Worm (Caenorhabditis elegans) whole organism, L1 larva: ENCODE results near the gene cyp-33C2.
A peak's percentile ranks its signal among the peaks of the same experiment; 100 is the strongest.

Experiments
- C04F5.9 ChIP-seq: sonication (generic microtip); optimal IDR thresholded peaks from 2 replicates; lab custom pipeline; 2016; ENCODE audit warnings: missing genetic modification characterization, missing compliant biosample characterization
- C34B4.2 ChIP-seq: sonication (generic microtip); optimal IDR thresholded peaks from 2 replicates; lab custom pipeline; 2017; ENCODE audit warnings: mild to moderate bottlenecking, missing genetic modification characterization, missing compliant biosample characterization
- F16B12.6 ChIP-seq: fragments of 150-350 bp; optimal IDR thresholded peaks from 2 replicates; lab custom pipeline; 2014; ENCODE audit warnings: missing biosample characterization, missing genetic modification characterization
- aha-1 ChIP-seq: fragments of 150-350 bp; optimal IDR thresholded peaks from 2 replicates; lab custom pipeline; 2014; ENCODE audit warnings: missing biosample characterization, missing genetic modification characterization
- alr-1 ChIP-seq: fragments of 200-800 bp; sonication (Bioruptor generic); optimal IDR thresholded peaks from 2 replicates; lab custom pipeline; 2018; ENCODE audit warnings: borderline replicate concordance, mild to moderate bottlenecking, missing genetic modification characterization, missing compliant biosample characterization
- ama-1 ChIP-seq: fragments of 150-350 bp; optimal IDR thresholded peaks from 2 replicates; lab custom pipeline; 2014
- ceh-82 ChIP-seq, 3 experiments: fragments of 150-350 bp in 1 of 3; sonication (generic microtip) in 2 of 3; optimal IDR thresholded peaks; 2 replicates each; lab custom pipeline; 2014 to 2017; ENCODE audit warnings: missing biosample characterization in 3 of 3, missing genetic modification characterization in 3 of 3
- ceh-88 ChIP-seq: fragments of 200-800 bp; sonication (Bioruptor generic); IDR thresholded peaks from 2 replicates; pipeline ENCODE4 v1.3.6; 2022; ENCODE audit warnings: missing genetic modification characterization, missing compliant biosample characterization
- ceh-90 ChIP-seq: sonication (generic microtip); optimal IDR thresholded peaks from 2 replicates; lab custom pipeline; 2016; ENCODE audit warnings: missing genetic modification characterization, missing compliant biosample characterization
- dpl-1 ChIP-seq, 3 experiments: fragments of 150-350 bp in 2 of 3; sonication (generic microtip) in 1 of 3; optimal IDR thresholded peaks; 2 replicates each; lab custom pipeline; 2014 to 2017; ENCODE audit warnings: missing biosample characterization in 3 of 3, missing genetic modification characterization in 3 of 3, missing genetic modification reagents in 3 of 3
- dsc-1 ChIP-seq: sonication (generic microtip); optimal IDR thresholded peaks from 2 replicates; lab custom pipeline; 2016; ENCODE audit warnings: mild to moderate bottlenecking, missing genetic modification characterization, missing compliant biosample characterization
- efl-1 ChIP-seq, 4 experiments: fragments of 150-350 bp; optimal IDR thresholded peaks in 3 of 4; peaks in 1 of 4; 1 replicate in 1 of 4; 2 replicates in 3 of 4; lab custom pipeline; 2014; ENCODE audit warnings: missing biosample characterization in 2 of 4, missing genetic modification characterization in 2 of 4, missing genetic modification reagents in 2 of 4
- egl-13 ChIP-seq: sonication (generic microtip); optimal IDR thresholded peaks from 2 replicates; lab custom pipeline; 2016; ENCODE audit warnings: missing genotype, missing genetic modification reagents, missing genetic modification characterization, missing compliant biosample characterization
- elt-2 ChIP-seq: sonication (generic microtip); optimal IDR thresholded peaks from 2 replicates; lab custom pipeline; 2016; ENCODE audit warnings: missing genetic modification characterization, mild to moderate bottlenecking, inconsistent platforms, missing compliant biosample characterization, missing genetic modification reagents
- fkh-10 ChIP-seq: sonication (generic microtip); optimal IDR thresholded peaks from 2 replicates; lab custom pipeline; 2017; ENCODE audit warnings: missing biosample characterization, missing genetic modification reagents, missing genetic modification characterization
- fkh-4 ChIP-seq: sonication (generic microtip); optimal IDR thresholded peaks from 2 replicates; lab custom pipeline; 2016; ENCODE audit warnings: missing compliant biosample characterization, missing genetic modification characterization, borderline replicate concordance
- fos-1 ChIP-seq: fragments of 150-350 bp; optimal IDR thresholded peaks from 2 replicates; lab custom pipeline; 2014; ENCODE audit warnings: missing biosample characterization, missing genetic modification characterization
- hlh-4 ChIP-seq: sonication (generic microtip); optimal IDR thresholded peaks from 2 replicates; lab custom pipeline; 2016; ENCODE audit warnings: mild to moderate bottlenecking, missing genetic modification characterization, missing compliant biosample characterization
- isw-1 ChIP-seq: fragments of 200-800 bp; sonication (Bioruptor generic); IDR thresholded peaks from 2 replicates; pipeline ENCODE4 v1.3.6; 2022; ENCODE audit warnings: missing genetic modification characterization, missing compliant biosample characterization
- jun-1 ChIP-seq: fragments of 150-350 bp; optimal IDR thresholded peaks from 2 replicates; lab custom pipeline; 2014; ENCODE audit warnings: missing biosample characterization, missing genetic modification reagents, missing genetic modification characterization
- lin-13 ChIP-seq: fragments of 150-350 bp; optimal IDR thresholded peaks from 2 replicates; lab custom pipeline; 2014; ENCODE audit warnings: missing biosample characterization, missing genetic modification reagents, missing genetic modification characterization
- lin-35 ChIP-seq, 2 experiments: fragments of 150-350 bp; optimal IDR thresholded peaks; 2 replicates each; lab custom pipeline; 2014; ENCODE audit warnings: missing biosample characterization in 2 of 2, missing genetic modification characterization in 2 of 2, missing genetic modification reagents in 2 of 2
- lin-39 ChIP-seq: fragments of 150-350 bp; optimal IDR thresholded peaks from 2 replicates; lab custom pipeline; 2014; ENCODE audit warnings: missing biosample characterization, missing genetic modification reagents, missing genetic modification characterization
- lir-3 ChIP-seq: sonication (generic microtip); optimal IDR thresholded peaks from 2 replicates; lab custom pipeline; 2016; ENCODE audit warnings: mild to moderate bottlenecking, missing genetic modification characterization, moderate library complexity, missing compliant biosample characterization; ENCODE audit not compliant: poor library complexity
- lsy-2 ChIP-seq, 2 experiments: fragments of 150-350 bp; optimal IDR thresholded peaks; 2 replicates each; lab custom pipeline; 2014; ENCODE audit warnings: missing biosample characterization in 2 of 2, missing genetic modification characterization in 2 of 2
- mab-9 ChIP-seq: fragments of 200-800 bp; sonication (Bioruptor generic); IDR thresholded peaks from 2 replicates; pipeline ENCODE4 v1.3.6; 2022; ENCODE audit warnings: missing genetic modification reagents, missing genetic modification characterization, missing compliant biosample characterization
- mdl-1 ChIP-seq, 2 experiments: fragments of 150-350 bp; optimal IDR thresholded peaks; 2 replicates each; lab custom pipeline; 2014 to 2017; ENCODE audit warnings: missing biosample characterization in 2 of 2, missing genetic modification characterization in 2 of 2, inconsistent platforms in 1 of 2
- mef-2 ChIP-seq: fragments of 150-350 bp; optimal IDR thresholded peaks from 2 replicates; lab custom pipeline; 2014; ENCODE audit warnings: missing biosample characterization, missing genetic modification characterization
- mep-1 ChIP-seq: fragments of 150-350 bp; optimal IDR thresholded peaks from 2 replicates; lab custom pipeline; 2014; ENCODE audit warnings: missing biosample characterization, missing genetic modification characterization
- nhr-11 ChIP-seq: fragments of 150-350 bp; optimal IDR thresholded peaks from 2 replicates; lab custom pipeline; 2014; ENCODE audit warnings: missing biosample characterization, missing genetic modification characterization
- nhr-12 ChIP-seq: sonication (generic microtip); optimal IDR thresholded peaks from 2 replicates; lab custom pipeline; 2017; ENCODE audit warnings: missing biosample characterization, missing genetic modification characterization
- nhr-19 ChIP-seq: fragments of 200-800 bp; sonication (Bioruptor generic); conservative IDR thresholded peaks from 2 replicates; pipeline ENCODE4 v1.3.6; 2022; ENCODE audit warnings: missing genetic modification characterization, missing compliant biosample characterization
- nhr-20 ChIP-seq: sonication (generic microtip); optimal IDR thresholded peaks from 2 replicates; lab custom pipeline; 2016; ENCODE audit warnings: mild to moderate bottlenecking, missing genetic modification characterization, missing compliant biosample characterization
- nhr-237 ChIP-seq: fragments of 150-350 bp; optimal IDR thresholded peaks from 2 replicates; lab custom pipeline; 2014; ENCODE audit warnings: missing biosample characterization, missing genetic modification characterization
- nhr-28 ChIP-seq: fragments of 150-350 bp; optimal IDR thresholded peaks from 2 replicates; lab custom pipeline; 2014; ENCODE audit warnings: missing biosample characterization, missing genetic modification characterization
- nhr-47 ChIP-seq: sonication (generic microtip); optimal IDR thresholded peaks from 2 replicates; lab custom pipeline; 2016; ENCODE audit warnings: mild to moderate bottlenecking, missing genetic modification characterization, moderate library complexity, missing compliant biosample characterization
- nhr-71 ChIP-seq: sonication (generic microtip); optimal IDR thresholded peaks from 2 replicates; lab custom pipeline; 2016; ENCODE audit warnings: mild to moderate bottlenecking, missing genetic modification characterization, moderate library complexity, missing compliant biosample characterization
- nhr-77 ChIP-seq: fragments of 150-350 bp; optimal IDR thresholded peaks from 2 replicates; lab custom pipeline; 2014; ENCODE audit warnings: missing biosample characterization, missing genetic modification characterization
- nhr-85 ChIP-seq: sonication (generic microtip); peaks from one replicate; lab custom pipeline; 2016; ENCODE audit warnings: missing genetic modification characterization, inconsistent platforms, missing compliant biosample characterization
- nhr-90 ChIP-seq: sonication (generic microtip); optimal IDR thresholded peaks from 2 replicates; lab custom pipeline; 2016; ENCODE audit warnings: mild to moderate bottlenecking, missing genetic modification characterization, missing compliant biosample characterization; ENCODE audit not compliant: poor library complexity
- pag-3 ChIP-seq: sonication (generic microtip); optimal IDR thresholded peaks from 2 replicates; lab custom pipeline; 2017; ENCODE audit warnings: missing genetic modification characterization, mild to moderate bottlenecking, missing compliant biosample characterization, antibody characterized with exemption, borderline replicate concordance; ENCODE audit not compliant: insufficient read depth
- pax-3 ChIP-seq: fragments of 200-800 bp; sonication (Bioruptor generic); optimal IDR thresholded peaks from 2 replicates; lab custom pipeline; 2018; ENCODE audit warnings: mild to moderate bottlenecking, missing genetic modification characterization, moderate library complexity, missing compliant biosample characterization
- snu-23 ChIP-seq: sonication (generic microtip); optimal IDR thresholded peaks from 2 replicates; lab custom pipeline; 2016; ENCODE audit warnings: missing genetic modification characterization, missing compliant biosample characterization
- sup-37 ChIP-seq: fragments of 200-800 bp; sonication (Bioruptor generic); optimal IDR thresholded peaks from 2 replicates; lab custom pipeline; 2018; ENCODE audit warnings: mild to moderate bottlenecking, missing genetic modification characterization, missing compliant biosample characterization
- vab-15 ChIP-seq: sonication (generic microtip); optimal IDR thresholded peaks from 2 replicates; lab custom pipeline; 2017; ENCODE audit warnings: missing genotype, mild to moderate bottlenecking, missing genetic modification characterization, missing compliant biosample characterization
- zag-1 ChIP-seq: fragments of 150-350 bp; optimal IDR thresholded peaks from 2 replicates; lab custom pipeline; 2014; ENCODE audit warnings: missing biosample characterization, missing genetic modification characterization
- zip-4 ChIP-seq: fragments of 200-800 bp; sonication (Bioruptor generic); optimal IDR thresholded peaks from 2 replicates; lab custom pipeline; 2018; ENCODE audit warnings: mild to moderate bottlenecking, missing genetic modification characterization, moderate library complexity, missing compliant biosample characterization
- ztf-4 ChIP-seq: fragments of 150-350 bp; optimal IDR thresholded peaks from 2 replicates; lab custom pipeline; 2014; ENCODE audit warnings: missing biosample characterization, missing genetic modification characterization

cyp-33C2 gene

ce11 chrV:2216927-2217326 is 33.6 kb downstream of the cyp-33C2 start:
- no peak for TF ChIP-seq egl-13 (tag; lab: Kevin White, UChicago)
- no peak for TF ChIP-seq nhr-11 (tag; lab: Kevin White, UChicago)
- no peak for TF ChIP-seq fos-1 (tag; lab: Kevin White, UChicago)
- no peak for TF ChIP-seq C34B4.2 (tag; lab: Kevin White, UChicago)
- TF ChIP-seq zip-4 (GFP tag; lab: Kevin White, UChicago): no peak
- no peak for TF ChIP-seq mab-9 (GFP tag; lab: Robert Waterston, UW)
- TF ChIP-seq aha-1 (tag; lab: Kevin White, UChicago): no peak
- no peak for TF ChIP-seq ama-1 (lab: Kevin White, UChicago)
- no peak for TF ChIP-seq lir-3 (tag; lab: Kevin White, UChicago)
- TF ChIP-seq sup-37 (GFP tag; lab: Kevin White, UChicago): no peak
- no peak for TF ChIP-seq jun-1
- TF ChIP-seq pax-3 (tag; lab: Kevin White, UChicago): no peak
- TF ChIP-seq lin-39 (tag; lab: Kevin White, UChicago): no peak
- TF ChIP-seq mdl-1 (tag; optimal IDR thresholded peaks at IDR 0.05; lab: Kevin White, UChicago): no peak
- TF ChIP-seq isw-1 (GFP tag; lab: Robert Waterston, UW): no peak
- no peak for TF ChIP-seq dpl-1 (GFP tag; optimal IDR thresholded peaks at IDR 0.05; lab: Kevin White, UChicago)
- no peak for TF ChIP-seq mep-1 (tag; lab: Kevin White, UChicago)
- TF ChIP-seq mef-2: no peak
- no peak for TF ChIP-seq snu-23 (GFP tag; lab: Kevin White, UChicago)
- TF ChIP-seq nhr-237 (tag; lab: Kevin White, UChicago): no peak
- TF ChIP-seq, all 84 proteins: peak for 0

ce11 chrV:2218803-2219202 is 35.5 kb downstream of the cyp-33C2 start, which contains the start of gene nhr-56:
nhr-56 (plus strand) TSS chrV:2219004.
- TF ChIP-seq jun-1: peak; percentile 34
- TF ChIP-seq nhr-71 (tag; lab: Kevin White, UChicago): peak; percentile 62
- TF ChIP-seq zip-4 (GFP tag; lab: Kevin White, UChicago): peak; percentile 68
- no peak for TF ChIP-seq hlh-4 (tag; lab: Kevin White, UChicago)
- TF ChIP-seq lin-35 (GFP tag; optimal IDR thresholded peaks at IDR 0.05; lab: Kevin White, UChicago): peak in 1 of 2 experiments; percentile 63
- TF ChIP-seq ceh-88 (GFP tag; lab: Robert Waterston, UW): no peak
- TF ChIP-seq nhr-11 (tag; lab: Kevin White, UChicago): no peak
- TF ChIP-seq ceh-82 (tag; optimal IDR thresholded peaks at IDR 0.05; lab: Kevin White, UChicago): peak; percentile 11 to 37 (median 13)
- no peak for TF ChIP-seq alr-1 (tag; lab: Kevin White, UChicago)
- no peak for TF ChIP-seq lin-13 (GFP tag; lab: Kevin White, UChicago)
- TF ChIP-seq dsc-1 (tag; lab: Kevin White, UChicago): no peak
- TF ChIP-seq fkh-10 (GFP tag; lab: Kevin White, UChicago): no peak
- TF ChIP-seq vab-15 (tag; lab: Kevin White, UChicago): no peak
- TF ChIP-seq ceh-90 (tag; lab: Kevin White, UChicago): no peak
- TF ChIP-seq nhr-47 (tag; lab: Kevin White, UChicago): peak; percentile 23
- TF ChIP-seq zag-1 (tag; lab: Kevin White, UChicago): no peak
- TF ChIP-seq snu-23 (GFP tag; lab: Kevin White, UChicago): peak; percentile 56
- no peak for TF ChIP-seq fkh-4 (tag; lab: Kevin White, UChicago)
- TF ChIP-seq nhr-237 (tag; lab: Kevin White, UChicago): no peak
- no peak for TF ChIP-seq F16B12.6 (tag; lab: Kevin White, UChicago)
- TF ChIP-seq mep-1 (tag; lab: Kevin White, UChicago): peak; percentile 60
- peak in 1 of 2 experiments; percentile 42 for TF ChIP-seq lsy-2 (tag; optimal IDR thresholded peaks at IDR 0.05; lab: Kevin White, UChicago)
- TF ChIP-seq mdl-1 (tag; optimal IDR thresholded peaks at IDR 0.05; lab: Kevin White, UChicago): peak in 1 of 2 experiments; percentile 38
- TF ChIP-seq ztf-4 (tag; lab: Kevin White, UChicago): no peak
- TF ChIP-seq ama-1 (lab: Kevin White, UChicago): no peak
- peak; percentile 15 for TF ChIP-seq nhr-77
- peak in 1 of 3 experiments; percentile 21 for TF ChIP-seq dpl-1 (GFP tag; optimal IDR thresholded peaks at IDR 0.05; lab: Kevin White, UChicago)
- peak; percentile 23 to 28 for TF ChIP-seq efl-1 (optimal IDR thresholded peaks at IDR 0.05; lab: Kevin White, UChicago)
- peak; percentile 3 to 87 for TF ChIP-seq efl-1 (GFP tag; optimal IDR thresholded peaks at IDR 0.05 in 1 of 2; lab: Kevin White, UChicago)
- TF ChIP-seq egl-13 (tag; lab: Kevin White, UChicago): no peak
- no peak for TF ChIP-seq aha-1 (tag; lab: Kevin White, UChicago)
- TF ChIP-seq nhr-90: peak; percentile 38
- TF ChIP-seq elt-2 (tag; lab: Kevin White, UChicago): peak; percentile 27
- TF ChIP-seq nhr-85 (tag; lab: Kevin White, UChicago): peak; percentile 72
- peak; percentile 14; the same call in 1 of the 2 replicates for TF ChIP-seq nhr-19 (GFP tag; lab: Robert Waterston, UW)
- no peak for TF ChIP-seq nhr-12
- no peak for TF ChIP-seq C04F5.9 (tag; lab: Kevin White, UChicago)
- no peak for TF ChIP-seq pag-3 (tag; lab: Kevin White, UChicago)
- no peak for TF ChIP-seq nhr-28 (tag; lab: Kevin White, UChicago)
- TF ChIP-seq nhr-20 (tag; lab: Kevin White, UChicago): peak; percentile 80
